Worm (Caenorhabditis elegans): ENCODE measurements around the gene ifb-2.

Gene ifb-2

DNA sequence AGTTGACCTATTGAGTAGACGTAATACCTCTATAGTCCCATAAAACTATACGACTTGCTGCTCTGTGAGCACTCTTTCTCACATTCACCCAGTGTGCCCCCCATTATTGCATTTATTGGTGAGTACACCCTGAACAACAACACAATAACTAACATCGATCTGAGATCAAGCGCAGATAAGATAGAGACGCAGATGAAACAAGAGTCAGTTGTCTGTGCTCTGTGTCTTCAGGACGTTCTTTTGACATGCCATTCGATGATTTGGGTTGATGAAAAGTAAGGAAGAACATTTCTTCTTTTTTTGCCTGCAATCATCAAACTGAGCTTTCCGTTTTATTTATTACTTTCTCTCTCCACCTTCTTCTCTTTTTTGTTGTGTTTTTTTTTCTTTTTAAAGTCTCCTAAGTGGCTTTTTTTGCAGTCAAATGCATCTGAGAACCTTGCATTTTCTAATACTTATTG lies 40.4 kb downstream of the ifb-2 start, which contains the start of gene lect-2:
Gene lect-2 (plus strand): TSS at position 411 of the 461 bp plus-strand sequence.
- TF ChIP-seq ama-1 (optimal IDR thresholded peaks at IDR 0.05): no peak
- no peak for TF ChIP-seq egl-27 (tag; optimal IDR thresholded peaks at IDR 0.05)
- TF ChIP-seq nhr-77 (tag; optimal IDR thresholded peaks at IDR 0.05): no peak
- TF ChIP-seq elt-3 (tag; optimal IDR thresholded peaks at IDR 0.05): no peak
- TF ChIP-seq dmd-4 (tag; optimal IDR thresholded peaks at IDR 0.05): no peak
- no peak for TF ChIP-seq zag-1 (tag; optimal IDR thresholded peaks at IDR 0.05)
- TF ChIP-seq nhr-21 (tag; optimal IDR thresholded peaks at IDR 0.05): no peak
- TF ChIP-seq ztf-11 (tag; optimal IDR thresholded peaks at IDR 0.05): no peak
- no peak for TF ChIP-seq skn-1 (tag; optimal IDR thresholded peaks at IDR 0.05)
- TF ChIP-seq nhr-10 (tag; optimal IDR thresholded peaks at IDR 0.05): no peak
- TF ChIP-seq crh-2 (tag; optimal IDR thresholded peaks at IDR 0.05): no peak
- TF ChIP-seq snpc-4 (tag; optimal IDR thresholded peaks at IDR 0.05): no peak
- TF ChIP-seq mbf-1 (tag; optimal IDR thresholded peaks at IDR 0.05): no peak
- TF ChIP-seq aly-2 (tag; optimal IDR thresholded peaks at IDR 0.05): no peak
- TF ChIP-seq unc-62 (GFP tag; optimal IDR thresholded peaks at IDR 0.05): no peak
- TF ChIP-seq gmeb-1 (tag; optimal IDR thresholded peaks at IDR 0.05): no peak
- no peak for TF ChIP-seq lin-11 (tag; optimal IDR thresholded peaks at IDR 0.05)
- peak in 1 of 2 experiments; percentile 28 for TF ChIP-seq lsy-2 (tag; optimal IDR thresholded peaks at IDR 0.05)
- TF ChIP-seq ZK546.5 (tag; optimal IDR thresholded peaks at IDR 0.05): no peak
- TF ChIP-seq sem-4 (tag; optimal IDR thresholded peaks at IDR 0.05): no peak
- no peak for TF ChIP-seq ztf-1 (GFP tag; conservative IDR thresholded peaks at IDR 0.05)
- TF ChIP-seq R02D3.7 (tag; optimal IDR thresholded peaks at IDR 0.05): no peak
- TF ChIP-seq ceh-16 (tag; optimal IDR thresholded peaks at IDR 0.05): no peak
- no peak for TF ChIP-seq alr-1 (tag; optimal IDR thresholded peaks at IDR 0.05)
- no peak for TF ChIP-seq Y55F3AM.14 (GFP tag; optimal IDR thresholded peaks at IDR 0.05)
- peak; percentile 40 for TF ChIP-seq nhr-129 (tag; optimal IDR thresholded peaks at IDR 0.05)
- no peak for TF ChIP-seq ceh-82 (tag; optimal IDR thresholded peaks at IDR 0.05)
- TF ChIP-seq elt-1 (tag; optimal IDR thresholded peaks at IDR 0.05): peak; percentile 39
- TF ChIP-seq lin-39 (tag; optimal IDR thresholded peaks at IDR 0.05): no peak
- TF ChIP-seq nhr-237 (tag; optimal IDR thresholded peaks at IDR 0.05): no peak
- TF ChIP-seq F13H6.1 (tag; optimal IDR thresholded peaks at IDR 0.05): peak; percentile 22
- no peak for TF ChIP-seq lin-13 (GFP tag; optimal IDR thresholded peaks at IDR 0.05)
- no peak for TF ChIP-seq sma-3 (GFP tag; optimal IDR thresholded peaks at IDR 0.05)
- no peak for TF ChIP-seq blmp-1 (tag; optimal IDR thresholded peaks at IDR 0.05; ENCODE audit: insufficient read depth)
- TF ChIP-seq nhr-11 (tag; optimal IDR thresholded peaks at IDR 0.05): no peak
- TF ChIP-seq unc-55 (GFP tag; optimal IDR thresholded peaks at IDR 0.05): no peak
- TF ChIP-seq C34F6.9 (tag; optimal IDR thresholded peaks at IDR 0.05): peak; percentile 11
- TF ChIP-seq peb-1 (tag; optimal IDR thresholded peaks at IDR 0.05): no peak
- TF ChIP-seq sma-9 (GFP tag; optimal IDR thresholded peaks at IDR 0.05): peak; percentile 65
- no peak for TF ChIP-seq sma-9 (tag; optimal IDR thresholded peaks at IDR 0.05)
- TF ChIP-seq nhr-6 (tag; optimal IDR thresholded peaks at IDR 0.05): no peak
- TF ChIP-seq mdl-1 (tag; optimal IDR thresholded peaks at IDR 0.05): no peak
- no peak for TF ChIP-seq nhr-23 (tag; optimal IDR thresholded peaks at IDR 0.05)
- no peak for TF ChIP-seq fos-1 (tag; optimal IDR thresholded peaks at IDR 0.05)
- no peak for TF ChIP-seq nhr-25 (tag; optimal IDR thresholded peaks at IDR 0.05)
- no peak for TF ChIP-seq nhr-12 (tag; optimal IDR thresholded peaks at IDR 0.05)
- TF ChIP-seq ztf-4 (tag; optimal IDR thresholded peaks at IDR 0.05): no peak

DNA sequence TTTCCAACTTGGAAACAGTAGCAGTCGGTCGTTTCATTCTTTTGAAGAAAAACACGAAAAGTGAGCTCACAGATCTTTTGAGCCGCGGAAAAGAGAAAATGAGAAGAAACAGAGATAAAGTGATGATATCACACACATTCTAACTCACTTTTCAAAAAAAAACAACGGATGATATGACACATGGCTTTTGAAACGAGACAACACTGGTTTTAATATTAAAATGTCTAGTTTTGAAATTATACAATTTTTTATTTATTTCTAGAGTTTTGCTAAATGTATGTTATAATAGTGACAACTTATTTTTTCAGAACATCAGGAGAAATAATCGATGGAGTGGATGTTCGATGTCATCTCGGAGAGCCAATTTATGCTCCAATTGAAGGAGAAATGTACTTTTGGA lies 42.5 kb downstream of the ifb-2 start, which contains the start of gene K05F1.14:
Gene K05F1.14 (minus strand): TSS at position 101 of the 400 bp plus-strand sequence.
- no peak for TF ChIP-seq sma-9 (GFP tag; optimal IDR thresholded peaks at IDR 0.05)
- no peak for TF ChIP-seq sma-9 (tag; optimal IDR thresholded peaks at IDR 0.05)
- no peak for TF ChIP-seq egl-27 (tag; optimal IDR thresholded peaks at IDR 0.05)
- no peak for TF ChIP-seq lin-13 (GFP tag; optimal IDR thresholded peaks at IDR 0.05)
- no peak for TF ChIP-seq gmeb-1 (tag; optimal IDR thresholded peaks at IDR 0.05)
